Worm (Caenorhabditis elegans): Measurements from ENCODE around the gene ZC239.20.

ZC239.20 gene

DNA sequence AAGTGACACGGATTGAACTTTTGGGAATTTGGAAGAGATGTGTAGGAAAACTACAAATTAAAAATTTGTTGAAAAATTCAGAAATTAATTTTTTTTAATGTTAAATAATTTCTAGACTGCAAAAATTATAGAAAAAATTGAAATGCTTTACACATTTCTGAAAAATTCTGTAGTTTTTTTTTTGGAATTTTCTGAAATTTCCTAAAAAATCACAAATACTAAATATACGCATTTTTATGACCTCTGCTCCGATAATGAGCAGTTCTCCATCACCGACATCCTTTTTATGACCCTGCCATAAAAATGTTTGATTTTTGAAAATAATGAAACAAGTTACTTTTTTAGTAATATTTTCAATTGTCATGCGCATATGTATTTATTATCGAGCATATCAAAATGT is 38.4 kb upstream of the ZC239.20 start (continued):
- no peak for TF ChIP-seq hlh-30 (tag; optimal IDR thresholded peaks at IDR 0.05; ENCODE audit: insufficient read depth)
- TF ChIP-seq madf-5 (GFP tag; IDR thresholded peaks at IDR 0.05), result no peak
- no peak for TF ChIP-seq nhr-102 (tag; optimal IDR thresholded peaks at IDR 0.05)
- no peak for TF ChIP-seq mxl-2 (GFP tag; conservative IDR thresholded peaks at IDR 0.05)
- TF ChIP-seq duxl-1 (tag; optimal IDR thresholded peaks at IDR 0.05; ENCODE audit: poor library complexity), result no peak
- no peak for TF ChIP-seq tag-97 (GFP tag; IDR thresholded peaks at IDR 0.05)
- TF ChIP-seq F37D6.2 (tag; optimal IDR thresholded peaks at IDR 0.05), result no peak
- no peak for TF ChIP-seq nhr-10 (tag; optimal IDR thresholded peaks at IDR 0.05)
- TF ChIP-seq ceh-82 (tag; optimal IDR thresholded peaks at IDR 0.05), result no peak
- no peak for TF ChIP-seq Y5F2A.4 (GFP tag; optimal IDR thresholded peaks at IDR 0.05)
- no peak for TF ChIP-seq R02D3.7 (tag; optimal IDR thresholded peaks at IDR 0.05)
- no peak for TF ChIP-seq ztf-7 (tag; optimal IDR thresholded peaks at IDR 0.05)
- no peak for TF ChIP-seq unc-62 (GFP tag; optimal IDR thresholded peaks at IDR 0.05 in 1 of 2)
- no peak for TF ChIP-seq unc-62 (tag; optimal IDR thresholded peaks at IDR 0.05)
- TF ChIP-seq lin-15B (tag; optimal IDR thresholded peaks at IDR 0.05), result no peak
- TF ChIP-seq T26A8.4 (GFP tag; IDR thresholded peaks at IDR 0.05), result no peak
- peak; percentile 10 for TF ChIP-seq hlh-11 (tag; optimal IDR thresholded peaks at IDR 0.05)
- no peak for TF ChIP-seq hmg-1.1 (GFP tag; IDR thresholded peaks at IDR 0.05)
- TF ChIP-seq hif-1 (tag; optimal IDR thresholded peaks at IDR 0.05), result no peak
- TF ChIP-seq nhr-25 (tag; optimal IDR thresholded peaks at IDR 0.05; ENCODE audit: borderline replicate concordance, insufficient read depth), result no peak
- TF ChIP-seq spr-1 (tag; optimal IDR thresholded peaks at IDR 0.05), result no peak
- no peak for TF ChIP-seq ceh-20 (GFP tag; IDR thresholded peaks at IDR 0.05)
- TF ChIP-seq zfp-3 (GFP tag; conservative IDR thresholded peaks at IDR 0.05), result peak; percentile 62; the same call in 1 of the 2 replicates
- 0 out of 2 replicates have a peak, but pooled peaks have one; percentile 52 for TF ChIP-seq Y75B8A.6 (GFP tag; IDR thresholded peaks at IDR 0.05)
- no peak for TF ChIP-seq cey-2 (tag; optimal IDR thresholded peaks at IDR 0.05; ENCODE audit: borderline replicate concordance, insufficient read depth)
- no peak for TF ChIP-seq zip-2 (tag; optimal IDR thresholded peaks at IDR 0.05)
- no peak for TF ChIP-seq ceh-44 (GFP tag; IDR thresholded peaks at IDR 0.05)
- no peak for TF ChIP-seq ctbp-1 (GFP tag; IDR thresholded peaks at IDR 0.05)

ce11 chrII:3244070-3244469 is 37.7 kb upstream of the ZC239.20 start, which contains the start of gene C17F4.12:
C17F4.12 (minus strand) TSS chrII:3244170.
- no peak for TF ChIP-seq ZK337.2 (GFP tag; IDR thresholded peaks at IDR 0.05)
- no peak for TF ChIP-seq skn-1 (tag; optimal IDR thresholded peaks at IDR 0.05)

DNA sequence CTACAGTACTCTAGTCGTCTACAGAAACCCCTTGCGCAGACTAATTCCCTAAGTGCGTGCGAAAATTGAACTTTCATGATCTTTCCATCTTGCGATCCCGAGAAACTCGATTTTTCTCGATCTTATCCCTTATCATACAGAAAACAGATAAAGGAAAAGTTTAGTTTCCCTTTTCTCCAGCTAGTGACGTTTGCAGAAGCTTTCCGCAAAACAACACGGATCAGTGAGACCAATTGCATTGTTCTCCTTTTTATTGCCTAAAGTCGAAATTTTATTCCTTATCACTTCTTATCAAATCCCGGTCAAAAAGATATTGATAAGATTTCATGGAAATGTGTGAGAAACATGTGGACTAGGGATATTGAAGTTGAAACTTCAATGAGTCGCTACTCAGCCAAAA is 35.5 kb upstream of the ZC239.20 start:
- no peak for TF ChIP-seq mdl-1 (tag; optimal IDR thresholded peaks at IDR 0.05)
- no peak for TF ChIP-seq zip-2 (tag; optimal IDR thresholded peaks at IDR 0.05)
- no peak for TF ChIP-seq spr-1 (tag; optimal IDR thresholded peaks at IDR 0.05)
- TF ChIP-seq zfp-3 (GFP tag; conservative IDR thresholded peaks at IDR 0.05), result no peak
- no peak for TF ChIP-seq fkh-10 (GFP tag; optimal IDR thresholded peaks at IDR 0.05)
- no peak for TF ChIP-seq hmg-1.1 (GFP tag; IDR thresholded peaks at IDR 0.05)
- TF ChIP-seq nhr-28 (tag; optimal IDR thresholded peaks at IDR 0.05), result peak; percentile 0

DNA sequence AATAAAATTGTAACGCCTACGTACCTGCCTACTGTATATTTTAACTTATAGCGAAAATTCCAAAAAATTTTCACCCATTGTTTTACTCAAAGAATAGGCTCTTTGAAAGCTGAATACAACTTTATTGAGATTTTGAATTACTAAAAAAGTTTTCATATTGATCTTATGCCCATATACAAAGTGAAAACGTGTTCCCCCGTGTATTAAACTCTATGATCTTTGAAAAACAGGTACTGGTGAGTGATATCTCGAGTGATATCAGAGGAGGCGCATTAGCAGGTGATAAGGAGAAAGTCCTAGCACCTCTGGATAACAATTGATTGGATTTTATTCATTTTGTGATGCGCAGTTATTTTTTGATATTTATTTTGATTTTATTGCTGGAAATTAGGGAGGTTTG is 33.9 kb upstream of the ZC239.20 start, which contains the start of gene C17F4.3:
C17F4.3 (plus strand) TSS at position 301 of the 400 bp plus-strand sequence.
- TF ChIP-seq ces-1 (GFP tag; optimal IDR thresholded peaks at IDR 0.05) (no peak), D1046.2 (GFP tag; IDR thresholded peaks at IDR 0.05) (no peak), lin-38 (GFP tag; IDR thresholded peaks at IDR 0.05) (no peak), dmd-8 (GFP tag; IDR thresholded peaks at IDR 0.05) (no peak), unc-62 (GFP tag; optimal IDR thresholded peaks at IDR 0.05 in 1 of 2) (peak in 1 of 2 experiments; percentile 70), unc-62 (tag; optimal IDR thresholded peaks at IDR 0.05) (no peak)
